Worm (Caenorhabditis elegans): Measurements from ENCODE around the gene mrps-18C.

ce11 chrIII:4903784-4904183 is 31.6 kb upstream of the mrps-18C start, which contains the start of gene kbp-2:
- TF ChIP-seq nhr-237 (tag; optimal IDR thresholded peaks at IDR 0.05) (no peak), nhr-77 (tag; optimal IDR thresholded peaks at IDR 0.05) (no peak), zag-1 (tag; optimal IDR thresholded peaks at IDR 0.05) (no peak), skn-1 (tag; optimal IDR thresholded peaks at IDR 0.05) (no peak), fkh-10 (GFP tag; optimal IDR thresholded peaks at IDR 0.05) (no peak), unc-62 (GFP tag; optimal IDR thresholded peaks at IDR 0.05) (no peak)
